Worm (Caenorhabditis elegans) whole organism, dauer: Measurements from ENCODE around the gene C37E2.10.

Experiments
- unc-62 ChIP-seq: sonication (generic microtip); optimal IDR thresholded peaks from 2 replicates; lab custom pipeline; 2017; ENCODE audit warnings: missing biosample characterization, missing genetic modification reagents, missing genetic modification characterization

C37E2.10 gene

DNA sequence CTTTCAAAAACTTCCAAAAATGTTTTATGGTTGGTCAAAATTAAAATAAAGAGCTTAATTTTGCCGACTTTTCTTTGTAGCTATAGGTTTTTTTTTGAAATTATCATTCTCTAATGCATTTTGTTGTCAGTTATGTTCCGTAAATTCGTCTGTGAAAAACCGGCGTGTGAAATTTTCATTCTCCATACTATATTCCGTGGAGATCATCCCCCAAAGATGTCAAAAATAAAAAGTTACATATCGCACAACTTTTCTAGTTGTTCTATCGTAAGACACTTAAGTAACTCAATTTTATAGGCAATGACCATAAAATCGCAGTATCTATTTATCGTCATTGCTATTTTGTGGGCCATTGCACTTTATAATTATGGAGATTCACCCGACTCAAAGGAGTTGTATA lies at the start of gene C37E2.10:
Gene C37E2.10 (plus strand): TSS at position 301 of the 400 bp plus-strand sequence.
- TF ChIP-seq unc-62 (GFP tag; lab: Kevin White, UChicago), result no peak

DNA sequence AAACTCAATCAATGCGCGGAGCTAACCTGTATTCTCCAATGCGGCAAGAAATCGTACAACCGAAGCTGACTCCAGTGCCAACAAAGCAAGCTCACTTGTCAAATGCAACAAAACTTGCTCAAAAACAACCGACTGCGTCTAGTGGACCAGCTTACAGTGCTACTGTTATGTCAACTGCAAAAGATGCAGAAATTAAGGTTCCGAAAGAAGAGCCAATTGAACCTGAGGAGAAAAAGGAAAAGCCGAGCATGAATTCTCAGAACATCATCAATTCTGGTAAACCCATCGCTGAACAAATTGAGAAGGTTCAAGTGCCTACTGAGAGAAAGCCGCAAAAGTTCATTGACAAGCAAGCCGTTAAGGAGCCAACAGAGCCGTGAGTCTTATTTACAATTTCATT lies 47.3 kb upstream of the C37E2.10 start:
- TF ChIP-seq unc-62 (GFP tag; lab: Kevin White, UChicago), result no peak

DNA sequence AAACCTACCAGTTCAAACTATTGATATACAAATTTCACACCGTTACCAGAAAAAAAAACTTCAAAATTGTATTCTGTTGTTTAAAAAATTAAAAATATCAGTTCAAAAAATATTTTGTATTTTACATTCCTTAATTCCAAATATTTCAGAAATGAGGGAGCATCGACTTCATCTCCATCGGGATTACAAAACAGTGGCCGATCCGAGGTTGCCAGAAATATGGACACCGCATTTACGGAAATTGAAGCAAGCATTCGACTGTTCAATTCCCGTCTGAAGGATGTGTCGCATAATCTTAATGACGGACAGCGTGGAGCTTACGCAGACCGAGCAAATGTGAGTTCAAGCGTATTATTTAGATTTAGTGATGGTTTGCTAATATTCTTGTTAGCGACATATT lies 46.1 kb upstream of the C37E2.10 start:
- no peak for TF ChIP-seq unc-62 (GFP tag; lab: Kevin White, UChicago)

DNA sequence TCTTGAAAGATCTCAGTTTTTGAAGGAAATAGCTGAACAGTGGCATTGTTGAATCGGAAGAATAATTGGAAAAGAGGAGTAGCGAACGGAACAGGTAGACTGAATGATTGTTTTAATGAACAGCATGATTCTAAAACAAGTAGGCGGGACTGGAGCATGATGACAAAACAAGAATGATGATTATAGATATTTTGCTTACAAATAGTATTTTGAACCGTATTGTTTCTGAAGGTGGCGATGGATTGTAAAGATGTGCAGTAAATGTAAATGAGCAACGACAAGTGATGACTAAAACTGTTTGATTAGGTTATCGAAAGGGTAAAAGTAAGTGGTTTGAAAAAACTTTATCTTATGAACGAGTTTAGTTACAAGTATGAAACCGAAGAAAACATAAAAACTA lies 44.5 kb upstream of the C37E2.10 start, which contains the start of gene F28H6.8:
Gene F28H6.8 (minus strand): TSS at position 101 of the 400 bp plus-strand sequence.
- TF ChIP-seq unc-62 (GFP tag; lab: Kevin White, UChicago), result no peak

DNA sequence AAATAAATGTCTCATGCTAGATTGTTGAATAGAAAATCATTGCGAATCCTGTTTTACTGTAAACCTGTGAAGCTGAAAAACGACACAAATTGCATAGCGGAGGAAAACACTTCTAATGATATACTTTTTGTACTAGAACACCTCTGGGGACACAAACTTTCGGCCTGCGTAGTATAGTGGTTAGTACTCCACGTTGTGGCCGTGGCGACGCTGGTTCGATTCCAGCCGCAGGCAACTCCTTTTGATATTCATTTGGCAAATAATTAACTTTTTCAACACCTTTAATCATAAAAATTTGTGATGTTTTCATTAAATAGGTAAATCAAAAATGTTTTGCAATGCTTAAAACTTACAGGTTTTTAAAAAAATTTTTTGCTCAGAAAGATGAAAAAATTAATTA lies 43.9 kb upstream of the C37E2.10 start:
- no peak for TF ChIP-seq unc-62 (GFP tag; lab: Kevin White, UChicago)

DNA sequence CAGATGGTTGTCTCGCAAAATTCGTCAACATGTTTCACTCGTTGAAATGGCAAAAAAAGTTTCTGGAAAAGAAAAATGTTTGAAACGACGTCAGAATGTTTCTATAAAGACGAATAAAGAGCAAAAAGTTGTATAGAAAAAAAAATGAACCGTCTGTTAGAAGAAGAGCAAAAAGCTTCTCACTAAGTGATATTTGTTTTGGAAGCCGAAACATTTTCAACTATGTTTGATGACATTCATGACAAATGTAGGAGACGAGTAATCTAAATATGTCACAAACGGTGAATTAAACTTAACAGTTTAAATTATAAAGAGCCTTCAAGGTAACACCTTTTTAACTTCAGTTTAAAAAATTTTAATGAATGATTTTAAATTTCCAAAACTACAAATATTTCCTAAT lies 38.7 kb upstream of the C37E2.10 start, which contains the start of gene nkat-1:
Gene nkat-1 (minus strand): TSS at position 101 of the 400 bp plus-strand sequence.
- no peak for TF ChIP-seq unc-62 (GFP tag; lab: Kevin White, UChicago)

DNA sequence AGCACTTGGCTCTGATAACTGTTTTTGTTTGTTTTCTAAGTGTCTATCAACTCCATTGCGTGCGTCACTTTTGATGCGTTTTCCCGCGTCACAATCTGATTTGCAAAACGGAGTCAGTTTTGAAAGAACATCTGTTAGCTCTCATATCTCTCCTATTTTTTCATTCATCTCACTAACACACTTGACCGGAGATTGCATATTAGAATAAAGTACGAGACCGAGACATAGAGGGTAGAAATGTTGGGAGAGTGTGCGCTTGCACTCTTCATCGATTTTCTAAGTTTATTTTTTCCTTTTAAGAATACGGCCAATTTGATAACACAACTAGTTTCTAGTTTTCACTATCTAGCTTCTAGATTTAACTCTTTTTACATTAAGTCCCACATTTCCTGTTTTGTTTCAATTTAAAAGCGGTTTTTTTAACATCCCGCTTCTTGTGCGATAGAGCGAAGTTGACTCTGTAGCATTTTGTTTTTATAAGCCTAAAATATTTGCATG lies 37.4 kb upstream of the C37E2.10 start:
- no peak for TF ChIP-seq unc-62 (GFP tag; lab: Kevin White, UChicago)

DNA sequence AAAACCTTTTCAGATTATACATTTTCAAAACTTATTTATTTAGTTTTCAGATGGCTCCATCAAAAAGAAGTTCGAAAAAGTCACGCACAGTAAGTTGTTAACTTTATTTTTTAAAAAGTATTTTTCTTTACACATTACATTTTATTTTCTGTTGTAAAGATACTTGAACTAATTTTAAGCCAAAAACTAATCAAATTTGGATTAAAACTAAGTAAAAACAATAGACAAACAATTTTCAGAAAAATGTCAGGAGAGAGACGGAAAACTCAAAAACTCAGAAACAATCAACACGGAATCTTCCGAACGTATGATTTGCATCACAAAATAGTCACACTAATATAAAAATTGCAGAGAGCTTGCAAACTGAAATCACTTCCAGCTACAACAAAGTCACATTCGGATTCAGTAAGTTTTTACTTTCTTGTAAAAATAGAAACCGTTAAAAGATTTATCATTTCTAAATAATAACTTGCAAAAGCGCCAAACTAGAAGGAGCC lies 36.8 kb upstream of the C37E2.10 start, which contains the start of gene ceh-89:
Gene ceh-89 (plus strand): TSS at position 51 of the 497 bp plus-strand sequence.
- TF ChIP-seq unc-62 (GFP tag; lab: Kevin White, UChicago), result no peak

DNA sequence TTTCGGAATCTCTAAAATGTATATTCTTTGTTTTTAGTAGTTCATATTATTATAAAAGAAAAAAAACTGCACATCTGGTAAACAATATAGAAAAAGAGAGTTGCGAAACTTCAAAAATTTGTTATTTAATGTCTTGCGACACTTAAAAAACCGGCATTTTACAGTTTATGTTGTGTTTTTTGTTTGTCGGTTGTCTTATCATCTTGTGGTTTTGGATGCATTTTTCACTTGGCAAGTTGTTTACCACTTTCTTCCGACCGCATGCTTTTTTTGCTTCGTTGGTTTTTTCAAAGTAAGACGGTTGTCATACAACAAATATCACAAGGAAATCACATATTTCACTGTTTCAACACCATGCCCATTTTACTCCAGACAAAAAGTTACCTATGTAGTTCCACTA lies 33.2 kb upstream of the C37E2.10 start:
- TF ChIP-seq unc-62 (GFP tag; lab: Kevin White, UChicago), result no peak

DNA sequence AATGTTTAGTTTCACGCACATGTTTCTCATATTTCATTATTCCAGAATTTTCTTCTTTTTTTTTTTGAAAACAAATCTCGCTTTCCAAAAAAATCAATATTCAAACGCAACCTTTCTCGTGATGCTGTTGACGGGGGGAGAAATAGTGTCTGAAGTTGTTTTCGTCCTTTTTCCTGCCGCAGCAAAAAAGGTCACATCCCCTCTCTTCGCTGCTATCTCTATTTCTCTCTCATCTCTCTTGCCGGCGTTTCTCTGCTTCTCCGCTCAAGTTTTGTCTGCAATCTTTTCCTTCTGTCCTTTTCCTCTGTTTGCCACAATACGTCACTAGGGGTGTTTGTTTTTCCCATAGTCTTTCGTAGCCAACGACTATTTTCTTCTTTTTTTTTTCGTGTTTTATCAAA lies 32.0 kb upstream of the C37E2.10 start:
- TF ChIP-seq unc-62 (GFP tag; lab: Kevin White, UChicago), result no peak

DNA sequence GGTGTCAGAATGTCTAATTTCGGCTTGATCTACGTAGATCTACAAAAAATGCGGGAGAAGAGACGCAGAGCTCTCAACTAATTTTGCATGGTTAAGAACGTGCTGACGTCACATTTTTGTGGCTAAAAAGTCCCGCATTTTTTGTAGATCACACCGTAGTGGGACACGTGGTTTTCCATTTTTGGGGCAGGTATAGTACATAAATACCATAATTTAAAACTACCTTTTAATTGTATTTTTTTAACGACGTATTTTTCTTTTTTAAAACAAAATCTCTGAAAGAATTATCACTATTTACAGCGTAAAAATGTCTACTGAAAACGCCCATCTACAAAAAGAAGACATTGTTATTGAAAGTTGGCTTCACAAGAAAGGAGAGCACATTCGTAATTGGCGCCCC lies 31.4 kb upstream of the C37E2.10 start, which contains the start of gene akt-2:
Gene akt-2 (plus strand): TSS at position 301 of the 400 bp plus-strand sequence.
- no peak for TF ChIP-seq unc-62 (GFP tag; lab: Kevin White, UChicago)

DNA sequence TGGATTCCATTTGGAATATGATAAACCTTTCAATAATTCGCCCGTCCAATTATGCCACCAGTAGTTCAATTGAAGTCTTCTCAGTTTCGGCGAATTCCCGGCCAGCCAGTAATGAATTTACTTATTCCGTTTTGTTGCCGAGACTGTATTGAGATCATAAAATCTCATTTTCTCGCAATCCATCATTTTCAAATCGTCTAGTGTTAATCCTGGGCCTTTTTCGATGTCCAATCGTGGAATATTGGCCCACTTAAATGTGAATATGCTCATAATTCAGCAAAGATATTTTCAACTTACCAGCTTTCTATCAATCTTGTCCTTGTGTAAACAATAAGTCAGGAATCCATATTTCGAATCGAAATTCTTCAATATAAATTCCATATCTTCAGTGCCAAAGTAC lies 26.1 kb upstream of the C37E2.10 start:
- TF ChIP-seq unc-62 (GFP tag; lab: Kevin White, UChicago), result no peak

DNA sequence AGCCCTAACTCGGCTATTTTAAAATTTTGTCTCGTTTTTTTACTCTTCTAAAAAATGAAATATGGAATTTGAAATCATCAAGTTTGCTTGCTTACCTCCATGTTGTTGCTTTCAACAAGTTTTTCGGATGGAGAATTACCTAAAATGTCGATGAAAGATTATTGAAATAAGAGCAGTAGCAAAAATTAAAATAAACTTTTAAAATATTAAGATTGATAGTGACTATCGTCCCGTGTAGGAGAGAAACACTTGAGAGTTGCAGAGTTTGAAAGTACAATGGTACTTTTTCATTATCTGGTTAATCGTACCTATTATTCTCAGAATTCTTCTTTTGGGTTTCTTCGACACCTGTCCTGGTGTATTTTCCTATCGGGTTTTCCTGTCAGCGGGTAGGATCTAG lies 21.9 kb upstream of the C37E2.10 start, which contains the start of gene ceh-90:
Gene ceh-90 (minus strand): TSS at position 101 of the 400 bp plus-strand sequence.
- TF ChIP-seq unc-62 (GFP tag; lab: Kevin White, UChicago), result no peak

DNA sequence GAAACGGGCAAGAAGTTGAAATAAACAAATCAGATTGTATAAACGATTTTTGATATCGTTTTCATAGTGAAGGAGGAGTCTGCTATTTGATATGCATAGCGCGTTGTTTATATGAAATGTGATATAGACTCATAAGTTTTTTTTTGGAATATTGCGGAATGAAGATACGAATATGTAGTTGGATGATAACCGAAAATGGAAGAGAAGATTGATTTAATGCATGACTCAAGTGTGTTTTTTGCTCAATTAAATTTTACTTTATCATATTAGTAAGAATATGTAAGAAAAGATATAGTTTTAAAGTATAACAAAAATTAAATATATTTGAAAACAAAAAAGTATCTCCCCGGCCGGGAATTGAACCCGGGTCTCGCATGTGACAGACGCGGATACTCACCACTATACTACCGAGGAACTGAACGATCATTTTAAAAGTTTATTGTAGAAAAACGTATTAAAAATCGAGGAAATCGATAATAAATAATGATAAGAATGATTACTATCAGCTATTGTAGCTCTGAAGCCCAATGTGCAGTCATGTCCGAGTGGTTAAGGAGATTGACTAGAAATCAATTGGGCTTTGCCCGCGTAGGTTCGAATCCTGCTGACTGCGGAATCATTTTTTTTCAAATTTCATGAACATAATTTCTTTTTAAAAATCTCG lies 17.0 kb upstream of the C37E2.10 start, which contains the start of gene lgc-25:
Gene lgc-25 (minus strand): TSS at position 51 of the 664 bp plus-strand sequence.
- no peak for TF ChIP-seq unc-62 (GFP tag; lab: Kevin White, UChicago)

DNA sequence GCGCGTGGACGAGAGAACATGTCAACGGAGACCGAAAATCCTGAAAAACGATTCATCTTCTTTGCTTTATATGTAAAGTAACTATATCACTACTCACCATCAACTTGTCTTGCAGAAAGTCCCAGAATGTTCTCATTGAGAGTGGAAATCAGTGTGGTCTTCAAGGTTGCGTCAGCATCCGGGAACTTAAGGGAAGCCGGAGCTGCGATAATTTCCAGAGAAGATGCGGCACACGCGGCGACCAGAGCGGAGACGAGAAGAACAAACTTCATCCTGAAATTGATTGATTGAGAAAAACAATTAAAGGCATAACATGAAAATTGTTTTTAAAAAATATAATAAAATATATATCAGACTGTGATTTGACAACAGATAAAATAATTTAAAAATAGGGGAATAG lies 14.6 kb upstream of the C37E2.10 start, which contains the start of gene vha-20:
Gene vha-20 (minus strand): TSS at position 273 of the 400 bp plus-strand sequence.
- no peak for TF ChIP-seq unc-62 (GFP tag; lab: Kevin White, UChicago)

DNA sequence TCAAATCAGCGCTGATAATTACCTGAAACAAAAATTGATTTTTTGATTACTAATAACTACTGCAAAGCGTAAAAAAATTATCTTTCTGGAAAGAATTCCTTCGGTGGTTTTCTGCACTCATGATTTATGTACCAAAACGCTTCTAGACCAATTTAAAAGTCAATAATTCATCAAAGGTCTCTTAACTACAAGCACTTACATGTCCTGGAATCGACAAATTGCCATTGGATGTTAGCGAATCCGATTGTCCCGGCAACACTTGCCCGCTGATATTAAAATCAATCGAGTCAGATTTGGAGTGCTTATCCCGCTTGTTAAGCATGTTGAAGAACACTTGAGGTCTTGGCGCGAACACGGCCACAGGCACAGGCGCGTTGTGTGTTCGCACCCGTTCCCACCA lies 13.6 kb upstream of the C37E2.10 start:
- no peak for TF ChIP-seq unc-62 (GFP tag; lab: Kevin White, UChicago)
